Worm (Caenorhabditis elegans): Measurements from ENCODE around the gene uncp-18.

DNA sequence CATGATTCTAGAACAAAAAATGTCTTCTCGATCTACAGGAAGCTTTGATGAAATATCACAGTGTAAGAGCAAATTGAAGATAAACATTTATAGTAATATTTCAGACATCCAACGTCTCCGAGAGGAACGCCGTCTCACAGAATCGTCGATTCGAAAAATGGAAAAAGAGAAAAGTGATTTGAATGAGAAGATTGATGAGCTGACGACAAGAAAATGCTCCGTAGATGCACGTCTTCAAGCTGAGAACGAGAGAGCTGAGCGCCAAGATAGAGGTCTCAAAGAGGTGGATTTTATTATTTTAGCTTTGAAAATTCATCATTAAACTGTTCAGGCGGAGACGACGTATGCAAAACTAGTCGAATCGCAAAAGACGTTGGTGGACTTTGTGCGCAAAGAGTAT, 2.3 kb upstream of the uncp-18 start, which contains the start of gene ssna-1:
- TF ChIP-seq lin-39 (tag; optimal IDR thresholded peaks at IDR 0.05) (no peak), nhr-77 (tag; optimal IDR thresholded peaks at IDR 0.05) (no peak), fos-1 (tag; optimal IDR thresholded peaks at IDR 0.05) (no peak), nhr-11 (tag; optimal IDR thresholded peaks at IDR 0.05) (no peak), nhr-28 (tag; optimal IDR thresholded peaks at IDR 0.05) (no peak), nhr-23 (tag; optimal IDR thresholded peaks at IDR 0.05) (no peak), unc-39 (tag; optimal IDR thresholded peaks at IDR 0.05) (no peak)

Measured in whole organism, L3 larva.